Worm (Caenorhabditis elegans): Measurements from ENCODE around the gene T28F3.5.
A peak's percentile ranks its signal among the peaks of the same experiment; 100 is the strongest.

T28F3.5 gene

ce11 chrIV:17292350-17292749 is 2.2 kb upstream of the T28F3.5 start (continued):
- TF ChIP-seq dmd-8 (GFP tag; IDR thresholded peaks at IDR 0.05) (no peak), aha-1 (tag) (peak; percentile 82), attf-4 (tag; optimal IDR thresholded peaks at IDR 0.05) (no peak), nhr-237 (tag; optimal IDR thresholded peaks at IDR 0.05) (no peak), mdt-29 (GFP tag; IDR thresholded peaks at IDR 0.05) (no peak), zag-1 (tag; optimal IDR thresholded peaks at IDR 0.05) (no peak), ama-1 (optimal IDR thresholded peaks at IDR 0.05) (no peak), nhr-25 (tag; optimal IDR thresholded peaks at IDR 0.05; ENCODE audit: borderline replicate concordance, insufficient read depth) (no peak), Y48G9A.11 (GFP tag; IDR thresholded peaks at IDR 0.05) (no peak), dmd-9 (GFP tag; IDR thresholded peaks at IDR 0.05) (no peak), unc-130 (GFP tag; optimal IDR thresholded peaks at IDR 0.05) (no peak), madf-9 (GFP tag; conservative IDR thresholded peaks at IDR 0.05) (no peak), unc-39 (tag; optimal IDR thresholded peaks at IDR 0.05) (no peak), lir-3 (tag; optimal IDR thresholded peaks at IDR 0.05) (no peak), lin-13 (GFP tag; optimal IDR thresholded peaks at IDR 0.05) (no peak), dve-1 (tag; optimal IDR thresholded peaks at IDR 0.05; ENCODE audit: insufficient read depth) (peak; percentile 42), F37D6.2 (tag; optimal IDR thresholded peaks at IDR 0.05) (no peak)

ce11 chrIV:17293068-17293467 is 1.5 kb upstream of the T28F3.5 start:
- TF ChIP-seq ztf-11 (tag; optimal IDR thresholded peaks at IDR 0.05) (no peak), dve-1 (tag; optimal IDR thresholded peaks at IDR 0.05; ENCODE audit: insufficient read depth) (peak; percentile 37), aha-1 (tag) (peak; percentile 53), pqm-1 (tag; optimal IDR thresholded peaks at IDR 0.05) (peak; percentile 14), dmd-6 (GFP tag; IDR thresholded peaks at IDR 0.05) (0 out of 2 replicates have a peak, but pooled peaks have one; percentile 26), zip-11 (GFP tag; IDR thresholded peaks at IDR 0.05) (no peak)

DNA sequence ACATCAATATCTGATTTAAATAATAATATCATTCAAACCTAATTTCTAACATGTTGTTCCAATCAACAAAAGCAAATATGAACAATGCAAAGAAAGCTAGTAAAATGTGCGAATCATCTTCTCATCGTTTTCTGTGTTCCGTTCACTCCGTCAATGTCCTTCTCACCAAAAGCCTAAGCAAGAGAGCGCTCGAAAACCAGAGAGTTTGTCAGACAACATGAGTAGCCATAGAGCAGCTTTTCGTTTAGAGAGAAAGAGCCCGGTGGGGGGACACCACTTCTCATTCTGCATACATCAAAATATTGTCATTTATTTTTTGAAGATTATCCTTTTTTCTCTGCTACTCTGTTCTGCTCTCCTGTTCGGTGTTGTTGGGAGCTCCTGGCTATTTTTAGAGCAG is 910 bp upstream of the T28F3.5 start:
- TF ChIP-seq fkh-10 (GFP tag; optimal IDR thresholded peaks at IDR 0.05): peak; percentile 20
- peak; percentile 38 for TF ChIP-seq rbr-2 (tag; optimal IDR thresholded peaks at IDR 0.05)
- TF ChIP-seq nhr-42 (GFP tag; IDR thresholded peaks at IDR 0.05): no peak
- TF ChIP-seq sdz-12 (GFP tag; optimal IDR thresholded peaks at IDR 0.05): no peak

- peak in 1 of 2 experiments; percentile 72 for TF ChIP-seq unc-62 (GFP tag; optimal IDR thresholded peaks at IDR 0.05 in 1 of 2)
- TF ChIP-seq unc-62 (tag; optimal IDR thresholded peaks at IDR 0.05): no peak
- no peak for TF ChIP-seq ztf-11 (tag; optimal IDR thresholded peaks at IDR 0.05)
Observed at ce11 chrIV:17301933-17302332, 7.3 kb downstream of the T28F3.5 start, which contains the start of gene ifta-2. TSS of gene ifta-2 (minus strand) at chrIV:17302033.

ce11 chrIV:17307223-17307622 is 12.6 kb downstream of the T28F3.5 start, which contains the start of gene T28F3.8:
TSS of gene T28F3.8 (minus strand) at chrIV:17307323.
- peak; percentile 82 for TF ChIP-seq php-3 (GFP tag; IDR thresholded peaks at IDR 0.05)

DNA sequence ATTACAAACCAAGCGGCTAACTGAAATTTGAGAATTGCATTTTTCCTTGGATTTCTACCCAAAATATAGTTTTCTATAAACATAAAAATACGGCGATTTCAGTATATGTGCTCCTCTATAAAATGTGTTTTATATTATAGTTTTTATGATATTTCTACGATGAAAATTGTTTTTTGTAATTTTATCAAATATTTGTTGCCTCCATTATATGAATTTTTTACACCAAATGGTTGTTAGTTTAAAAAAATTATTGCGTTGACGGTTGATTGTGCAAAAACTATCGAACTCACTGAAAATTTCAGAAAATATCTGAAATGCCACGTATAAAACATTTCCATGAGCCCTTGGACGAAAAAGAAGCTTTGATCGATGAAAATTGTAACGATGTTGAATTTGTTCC is 13.6 kb downstream of the T28F3.5 start, which contains the start of gene T28F3.9:
T28F3.9 (plus strand) TSS at position 301 of the 400 bp plus-strand sequence.
- TF ChIP-seq hmg-1.1 (GFP tag; IDR thresholded peaks at IDR 0.05) (no peak), zip-11 (GFP tag; IDR thresholded peaks at IDR 0.05) (no peak), madf-5 (GFP tag; IDR thresholded peaks at IDR 0.05) (no peak), mep-1 (tag; optimal IDR thresholded peaks at IDR 0.05) (no peak), lim-7 (GFP tag; IDR thresholded peaks at IDR 0.05) (no peak), unc-39 (tag; optimal IDR thresholded peaks at IDR 0.05) (no peak), ama-1 (optimal IDR thresholded peaks at IDR 0.05) (no peak), mdl-1 (tag; optimal IDR thresholded peaks at IDR 0.05) (no peak), tag-97 (GFP tag; IDR thresholded peaks at IDR 0.05) (no peak), ceh-82 (tag; optimal IDR thresholded peaks at IDR 0.05) (no peak), ZK337.2 (GFP tag; IDR thresholded peaks at IDR 0.05) (no peak), lin-15B (tag; optimal IDR thresholded peaks at IDR 0.05) (no peak), Y75B8A.6 (GFP tag; IDR thresholded peaks at IDR 0.05) (no peak)
